Worm (Caenorhabditis elegans): ENCODE results near the gene snb-5.

ce11 chrIII:8158140-8158786, 44.6 kb upstream of the snb-5 start, which contains the start of gene atg-13:
- TF ChIP-seq him-1 (tag; optimal IDR thresholded peaks at IDR 0.05) (no peak), W03F9.2 (tag; optimal IDR thresholded peaks at IDR 0.05) (no peak), dao-5 (tag; optimal IDR thresholded peaks at IDR 0.05) (no peak)
